Fruit fly (Drosophila melanogaster) S2 (cell line): Measurements from ENCODE around the gene CG43938.

Source experiments
- CG8478 ChIP-seq: fragments of >200 bp; optimal IDR thresholded peaks from 2 replicates; lab custom pipeline; 2018
- CTCF ChIP-seq, 2 experiments: fragments of >200 bp; optimal IDR thresholded peaks; 2 replicates each; lab custom pipeline; 2018

- TF ChIP-seq CG8478 (lab: Kevin White, UChicago), result no peak
- TF ChIP-seq CTCF (optimal IDR thresholded peaks at IDR 0.05; lab: Kevin White, UChicago), result no peak
Measured at dm6 chr3L:21098602-21099001, 22.9 kb upstream of the CG43938 start.
